Fruit fly (Drosophila melanogaster) S2 (cell line): Measurements from ENCODE around the gene CG31826.

ENCODE experiments used
- CG8478 ChIP-seq: fragments of >200 bp; optimal IDR thresholded peaks from 2 replicates; lab custom pipeline; 2018
- CTCF ChIP-seq, 2 experiments: fragments of >200 bp; optimal IDR thresholded peaks; 2 replicates each; lab custom pipeline; 2018

The CG31826 gene

dm6 chr2L:15750523-15751258, 22.2 kb downstream of the CG31826 start, which contains the start of gene ND-B17:
ND-B17 (minus strand) TSS chr2L:15751078.
- no peak for TF ChIP-seq CTCF (optimal IDR thresholded peaks at IDR 0.05; lab: Kevin White, UChicago)
- no peak for TF ChIP-seq CG8478 (lab: Kevin White, UChicago)

- TF ChIP-seq CTCF (optimal IDR thresholded peaks at IDR 0.05; lab: Kevin White, UChicago) (no peak), CG8478 (lab: Kevin White, UChicago) (no peak)
These were observed 23.6 kb downstream of the CG31826 start for dm6 chr2L:15749313-15749712.

dm6 chr2L:15748261-15748553, 24.7 kb downstream of the CG31826 start:
- TF ChIP-seq CG8478 (lab: Kevin White, UChicago) (no peak), CTCF (optimal IDR thresholded peaks at IDR 0.05; lab: Kevin White, UChicago) (no peak)

dm6 chr2L:15747394-15748260, 25.3 kb downstream of the CG31826 start, which contains the start of gene CycE:
CycE (minus strand) TSS chr2L:15748150.
- TF ChIP-seq CTCF (optimal IDR thresholded peaks at IDR 0.05; lab: Kevin White, UChicago) (peak in 1 of 2 experiments; percentile 23), CG8478 (lab: Kevin White, UChicago) (no peak)

- TF ChIP-seq CG8478 (lab: Kevin White, UChicago), result no peak
- TF ChIP-seq CTCF (optimal IDR thresholded peaks at IDR 0.05; lab: Kevin White, UChicago), result no peak
These were observed 26.1 kb downstream of the CG31826 start for dm6 chr2L:15746600-15747393.

- no peak for TF ChIP-seq CTCF (optimal IDR thresholded peaks at IDR 0.05; lab: Kevin White, UChicago)
- TF ChIP-seq CG8478 (lab: Kevin White, UChicago), result no peak
These were observed 26.9 kb downstream of the CG31826 start for dm6 chr2L:15745989-15746388.

dm6 chr2L:15745036-15745854, 27.7 kb downstream of the CG31826 start:
- TF ChIP-seq CTCF (optimal IDR thresholded peaks at IDR 0.05; lab: Kevin White, UChicago), result no peak
- no peak for TF ChIP-seq CG8478 (lab: Kevin White, UChicago)

- TF ChIP-seq CG8478 (lab: Kevin White, UChicago) (no peak), CTCF (optimal IDR thresholded peaks at IDR 0.05; lab: Kevin White, UChicago) (no peak)
These were observed 29.3 kb downstream of the CG31826 start for dm6 chr2L:15743578-15743977.

- TF ChIP-seq CG8478 (lab: Kevin White, UChicago), result no peak
- no peak for TF ChIP-seq CTCF (optimal IDR thresholded peaks at IDR 0.05; lab: Kevin White, UChicago)
These were observed 29.9 kb downstream of the CG31826 start for dm6 chr2L:15742976-15743375.

dm6 chr2L:15741418-15741817, 31.5 kb downstream of the CG31826 start:
- TF ChIP-seq CG8478 (lab: Kevin White, UChicago) (no peak), CTCF (optimal IDR thresholded peaks at IDR 0.05; lab: Kevin White, UChicago) (no peak)

- TF ChIP-seq CTCF (optimal IDR thresholded peaks at IDR 0.05; lab: Kevin White, UChicago) (no peak), CG8478 (lab: Kevin White, UChicago) (no peak)
These were observed 32.0 kb downstream of the CG31826 start for dm6 chr2L:15740918-15741317.

- TF ChIP-seq CTCF (optimal IDR thresholded peaks at IDR 0.05; lab: Kevin White, UChicago), result no peak
- no peak for TF ChIP-seq CG8478 (lab: Kevin White, UChicago)
These were observed 37.0 kb downstream of the CG31826 start for dm6 chr2L:15735918-15736317.

dm6 chr2L:15731687-15732086, 41.2 kb downstream of the CG31826 start:
- no peak for TF ChIP-seq CTCF (optimal IDR thresholded peaks at IDR 0.05; lab: Kevin White, UChicago)
- no peak for TF ChIP-seq CG8478 (lab: Kevin White, UChicago)
